Fruit fly (Drosophila melanogaster): ENCODE measurements around the gene Tsp39D.

DNA sequence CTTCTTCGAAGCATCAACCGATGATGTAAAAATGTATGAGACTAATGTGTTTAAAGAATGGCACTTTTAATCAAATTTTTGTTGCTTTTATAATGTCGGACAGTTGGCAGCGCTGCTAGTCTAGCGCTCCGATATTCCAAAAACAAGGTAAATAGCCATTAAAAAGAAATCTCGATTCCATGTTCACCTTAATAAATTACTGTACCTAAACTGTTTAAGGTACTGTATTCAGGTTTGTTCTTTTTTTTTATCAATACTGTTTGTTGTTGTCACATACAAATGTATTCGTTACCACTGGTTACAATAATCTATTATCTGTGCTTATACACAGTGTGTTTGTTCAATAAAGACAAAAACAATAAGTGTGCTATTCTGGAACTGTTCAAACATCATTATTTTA lies 16.5 kb downstream of the Tsp39D start, which contains the start of gene dtr:
- TF ChIP-seq CkIIα-i1 (GFP tag; IDR thresholded peaks at IDR 0.05) = no peak
- no peak for TF ChIP-seq Hmx (GFP tag; optimal IDR thresholded peaks at IDR 0.05)
- TF ChIP-seq CG12071 (GFP tag; optimal IDR thresholded peaks at IDR 0.05) = no peak

Data from whole organism, embryonic.